Worm (Caenorhabditis elegans): ENCODE measurements around the gene F20H11.4.

F20H11.4 gene

ce11 chrIII:6610522-6610921, 2.1 kb downstream of the F20H11.4 start, which contains the start of gene srh-40:
TSS of gene srh-40 (plus strand) at chrIII:6610822.
- no peak for TF ChIP-seq unc-62 (GFP tag; optimal IDR thresholded peaks at IDR 0.05)

- TF ChIP-seq unc-62 (GFP tag; optimal IDR thresholded peaks at IDR 0.05): no peak
These were observed 3.9 kb downstream of the F20H11.4 start, which contains the start of gene ctsa-4.2 for ce11 chrIII:6612282-6612681. TSS of gene ctsa-4.2 (plus strand) at chrIII:6612528.

DNA sequence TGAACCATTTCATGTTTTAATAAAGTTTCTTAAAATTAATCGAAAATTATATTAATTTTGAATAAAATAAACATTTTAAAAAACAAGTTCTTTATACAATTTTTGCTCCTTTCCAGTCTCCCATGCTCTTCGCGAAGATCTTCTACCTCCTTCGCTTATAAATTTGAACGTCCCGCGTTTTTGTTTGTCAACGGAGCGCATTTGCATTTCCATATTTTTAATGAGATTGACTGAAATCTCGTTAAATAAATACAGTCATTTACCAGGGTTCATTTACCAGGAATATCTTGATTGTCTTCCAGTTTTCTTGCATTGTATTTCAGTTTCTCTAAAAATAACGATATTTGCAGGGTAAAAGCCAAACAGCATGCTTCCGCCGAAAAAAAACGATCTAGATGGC, 6.6 kb downstream of the F20H11.4 start, which contains the start of gene cmtr-2:
cmtr-2 (plus strand) TSS at position 351 of the 400 bp plus-strand sequence.
- no peak for TF ChIP-seq unc-62 (GFP tag; optimal IDR thresholded peaks at IDR 0.05)

- no peak for TF ChIP-seq unc-62 (GFP tag; optimal IDR thresholded peaks at IDR 0.05)
These were observed 11.5 kb downstream of the F20H11.4 start, which contains the start of gene C13B9.2 for ce11 chrIII:6619952-6620351. TSS of gene C13B9.2 (plus strand) at chrIII:6620252.

- no peak for TF ChIP-seq unc-62 (GFP tag; optimal IDR thresholded peaks at IDR 0.05)
These were observed 16.4 kb downstream of the F20H11.4 start, which contains the start of gene copd-1 for ce11 chrIII:6624872-6625271. TSS of gene copd-1 (minus strand) at chrIII:6624972.

DNA sequence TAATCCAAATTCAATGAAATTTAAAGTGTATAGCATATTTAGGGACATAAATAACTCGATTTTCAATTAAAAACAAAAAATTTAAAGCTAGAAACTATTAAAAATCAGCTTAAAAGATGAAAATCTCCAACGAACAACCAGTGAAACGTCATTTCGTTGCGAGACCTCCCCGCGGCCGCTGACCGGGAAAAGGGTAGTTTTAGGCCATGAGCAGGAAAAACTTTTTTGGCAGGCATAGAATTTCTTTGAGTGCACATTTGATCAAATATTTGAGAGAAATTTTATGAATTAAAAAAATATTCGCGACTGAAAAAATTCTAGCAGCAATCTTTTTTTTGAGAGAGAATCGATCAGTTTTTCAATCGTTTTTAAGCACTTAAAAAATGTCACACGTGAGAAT, 16.9 kb downstream of the F20H11.4 start:
- TF ChIP-seq unc-62 (GFP tag; optimal IDR thresholded peaks at IDR 0.05): no peak

ce11 chrIII:6639028-6639427, 30.6 kb downstream of the F20H11.4 start:
- TF ChIP-seq unc-62 (GFP tag; optimal IDR thresholded peaks at IDR 0.05): no peak

DNA sequence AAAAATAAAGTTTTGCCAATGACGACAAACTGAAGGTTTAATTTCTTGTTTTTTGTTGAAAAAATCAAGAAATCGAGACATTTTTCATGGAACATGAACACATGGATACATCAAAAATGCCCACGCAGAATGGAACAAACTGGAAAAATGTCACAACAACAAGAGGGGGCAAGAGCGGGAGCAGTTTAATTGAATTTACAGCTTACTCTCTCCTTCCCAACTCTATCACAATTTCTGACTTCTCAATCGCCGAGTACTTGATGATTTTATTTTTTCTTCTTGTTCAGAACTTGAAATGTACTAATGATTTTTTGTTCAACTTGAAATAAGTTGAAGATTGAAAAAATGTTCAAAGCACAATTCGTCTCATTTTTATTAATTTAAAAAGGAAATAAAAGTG, 36.9 kb downstream of the F20H11.4 start:
- no peak for TF ChIP-seq unc-62 (GFP tag; optimal IDR thresholded peaks at IDR 0.05)

DNA sequence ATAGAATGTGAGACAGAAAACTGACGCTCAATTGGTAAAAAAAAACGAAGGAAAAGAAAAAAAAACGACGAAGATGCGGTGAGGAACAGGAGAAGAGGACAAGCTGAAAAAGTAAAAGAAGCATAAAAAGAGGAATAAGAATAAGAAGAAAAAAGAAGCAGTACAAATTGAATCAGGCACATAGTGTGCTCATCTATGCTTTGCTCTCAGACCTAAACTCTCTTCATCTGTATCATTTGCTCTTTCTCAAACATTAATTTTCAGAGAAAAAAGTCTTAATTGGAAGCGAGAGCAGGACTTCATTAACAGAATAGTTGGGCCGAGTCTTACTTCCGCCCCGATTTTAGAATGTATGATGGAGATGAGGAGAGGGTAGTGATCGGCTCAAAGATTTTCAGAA, 38.5 kb downstream of the F20H11.4 start:
- TF ChIP-seq unc-62 (GFP tag; optimal IDR thresholded peaks at IDR 0.05): no peak

- TF ChIP-seq unc-62 (GFP tag; optimal IDR thresholded peaks at IDR 0.05): no peak
These were observed 39.1 kb downstream of the F20H11.4 start for ce11 chrIII:6647568-6647967.

DNA sequence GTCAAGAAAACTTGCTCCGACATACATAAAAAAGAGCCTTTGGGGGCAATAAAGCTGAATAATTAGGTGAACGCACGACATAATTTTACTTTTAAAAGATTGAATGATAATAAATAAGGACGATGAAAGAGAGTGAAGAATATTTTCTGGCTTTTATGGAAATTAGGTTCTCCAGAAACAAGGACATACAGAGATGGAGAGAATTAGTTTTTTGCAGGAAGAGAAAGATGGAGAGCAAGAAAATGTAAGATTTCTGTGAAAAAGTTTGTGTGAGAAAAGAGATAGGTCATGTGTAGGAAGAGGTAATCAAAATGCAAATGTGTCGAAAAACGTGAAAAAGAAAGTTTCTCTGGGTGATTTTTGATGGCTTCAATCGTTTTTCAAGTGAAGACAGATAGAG, 43.6 kb downstream of the F20H11.4 start, which contains the start of gene pdfr-1:
pdfr-1 (minus strand) TSS at position 101 of the 400 bp plus-strand sequence.
- TF ChIP-seq unc-62 (GFP tag; optimal IDR thresholded peaks at IDR 0.05): no peak

- no peak for TF ChIP-seq unc-62 (GFP tag; optimal IDR thresholded peaks at IDR 0.05)
These were observed 45.5 kb downstream of the F20H11.4 start for ce11 chrIII:6653932-6654331.

DNA sequence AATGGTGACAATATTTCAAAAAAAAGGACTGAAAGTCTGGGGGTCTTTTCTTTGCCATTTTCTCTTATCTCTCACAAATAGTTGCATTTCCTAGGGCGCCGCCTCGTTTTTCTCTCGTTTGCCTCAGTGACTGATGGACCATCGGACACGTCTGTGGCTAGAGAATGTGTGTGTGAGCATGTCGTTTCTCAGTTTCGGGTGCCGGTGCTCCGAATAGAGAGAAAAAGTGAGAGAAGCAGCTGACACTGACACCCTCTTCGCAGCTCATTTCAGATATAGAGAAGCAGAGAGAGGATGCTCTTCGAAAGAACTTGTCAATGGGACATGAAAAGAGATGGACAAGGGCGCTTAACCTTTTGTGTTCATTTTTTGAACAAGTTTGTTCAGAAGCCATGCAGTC, 47.4 kb downstream of the F20H11.4 start:
- TF ChIP-seq unc-62 (GFP tag; optimal IDR thresholded peaks at IDR 0.05): no peak
